Worm (Caenorhabditis elegans) whole organism, mixed stage, embryonic: Measurements from ENCODE around the gene ins-19.

Experiments
- M03D4.4 ChIP-seq: sonication (generic microtip); optimal IDR thresholded peaks from 2 replicates; lab custom pipeline; 2017; ENCODE audit warnings: mild to moderate bottlenecking, missing genetic modification characterization, missing compliant biosample characterization
- bed-3 ChIP-seq: fragments of 200-800 bp; sonication (Bioruptor generic); optimal IDR thresholded peaks from 3 replicates; lab custom pipeline; 2018; ENCODE audit warnings: mild to moderate bottlenecking, missing genetic modification characterization, moderate library complexity, missing compliant biosample characterization
- blmp-1 ChIP-seq: fragments of 150-350 bp; optimal IDR thresholded peaks from 2 replicates; lab custom pipeline; 2014; ENCODE audit warnings: missing biosample characterization, missing genetic modification characterization
- ceh-39 ChIP-seq: fragments of 150-350 bp; optimal IDR thresholded peaks from 2 replicates; lab custom pipeline; 2014; ENCODE audit warnings: missing biosample characterization, missing genetic modification characterization
- ceh-43 ChIP-seq: fragments of 200-800 bp; sonication (Bioruptor generic); optimal IDR thresholded peaks from 2 replicates; lab custom pipeline; 2018; ENCODE audit warnings: mild to moderate bottlenecking, missing genetic modification characterization, moderate library complexity, missing compliant biosample characterization
- ceh-83 ChIP-seq: fragments of 200-800 bp; sonication (Bioruptor generic); optimal IDR thresholded peaks from 2 replicates; lab custom pipeline; 2018; ENCODE audit warnings: mild to moderate bottlenecking, missing genetic modification characterization, missing compliant biosample characterization
- cnd-1 ChIP-seq: fragments of 200-800 bp; sonication (Bioruptor generic); optimal IDR thresholded peaks from 2 replicates; lab custom pipeline; 2018; ENCODE audit warnings: mild to moderate bottlenecking, missing genetic modification characterization, missing compliant biosample characterization
- drap-1 ChIP-seq: fragments of 200-800 bp; sonication (Bioruptor generic); optimal IDR thresholded peaks from 3 replicates; lab custom pipeline; 2018; ENCODE audit warnings: mild to moderate bottlenecking, missing genetic modification characterization, missing compliant biosample characterization
- elt-1 ChIP-seq: sonication (generic microtip); optimal IDR thresholded peaks from 2 replicates; lab custom pipeline; 2017; ENCODE audit warnings: missing genetic modification characterization, mild to moderate bottlenecking, missing compliant biosample characterization, antibody characterized with exemption, moderate library complexity, borderline replicate concordance; ENCODE audit not compliant: insufficient read depth
- elt-3 ChIP-seq: fragments of 150-350 bp; optimal IDR thresholded peaks from 2 replicates; lab custom pipeline; 2014; ENCODE audit warnings: missing biosample characterization, missing genetic modification characterization
- flh-1 ChIP-seq: fragments of 200-800 bp; sonication (Bioruptor generic); optimal IDR thresholded peaks from 2 replicates; lab custom pipeline; 2018; ENCODE audit warnings: mild to moderate bottlenecking, missing genetic modification characterization, moderate library complexity, missing compliant biosample characterization
- ham-2 ChIP-seq: fragments of 200-800 bp; sonication (Bioruptor generic); optimal IDR thresholded peaks from 2 replicates; lab custom pipeline; 2018; ENCODE audit warnings: mild to moderate bottlenecking, missing genetic modification characterization, missing compliant biosample characterization
- hlh-1 ChIP-seq: fragments of 150-350 bp; optimal IDR thresholded peaks from 2 replicates; lab custom pipeline; 2014; ENCODE audit warnings: missing biosample characterization, missing genetic modification reagents, missing genetic modification characterization
- lin-13 ChIP-seq: fragments of 150-350 bp; optimal IDR thresholded peaks from 2 replicates; lab custom pipeline; 2014; ENCODE audit warnings: missing biosample characterization, missing genetic modification characterization
- lin-32 ChIP-seq: fragments of 200-800 bp; sonication (Bioruptor generic); optimal IDR thresholded peaks from 2 replicates; lab custom pipeline; 2018; ENCODE audit warnings: mild to moderate bottlenecking, missing genetic modification characterization, missing compliant biosample characterization
- lsy-2 ChIP-seq: fragments of 150-350 bp; optimal IDR thresholded peaks from 2 replicates; lab custom pipeline; 2014; ENCODE audit warnings: missing biosample characterization, missing genetic modification characterization
- mep-1 ChIP-seq: fragments of 150-350 bp; optimal IDR thresholded peaks from 2 replicates; lab custom pipeline; 2017; ENCODE audit warnings: missing biosample characterization, missing genetic modification reagents, missing genetic modification characterization, inconsistent platforms
- mls-2 ChIP-seq: sonication (generic microtip); optimal IDR thresholded peaks from 2 replicates; lab custom pipeline; 2016; ENCODE audit warnings: mild to moderate bottlenecking, missing genetic modification characterization, moderate library complexity, missing compliant biosample characterization
- nhr-12 ChIP-seq: fragments of 150-350 bp; optimal IDR thresholded peaks from 2 replicates; lab custom pipeline; 2014; ENCODE audit warnings: missing biosample characterization, missing genetic modification characterization
- nhr-2 ChIP-seq: fragments of 150-350 bp; optimal IDR thresholded peaks from 2 replicates; lab custom pipeline; 2014; ENCODE audit warnings: missing biosample characterization, missing genetic modification characterization
- nhr-237 ChIP-seq: fragments of 150-350 bp; optimal IDR thresholded peaks from 2 replicates; lab custom pipeline; 2014; ENCODE audit warnings: missing biosample characterization, missing genetic modification characterization
- nhr-28 ChIP-seq: fragments of 150-350 bp; optimal IDR thresholded peaks from 2 replicates; lab custom pipeline; 2014; ENCODE audit warnings: missing biosample characterization, missing genetic modification characterization
- nhr-76 ChIP-seq: sonication (generic microtip); optimal IDR thresholded peaks from 2 replicates; lab custom pipeline; 2017; ENCODE audit warnings: missing biosample characterization, missing genetic modification characterization
- pha-4 ChIP-seq: fragments of 150-350 bp; optimal IDR thresholded peaks from 2 replicates; lab custom pipeline; 2018; ENCODE audit warnings: missing biosample characterization, missing genetic modification reagents, missing genetic modification characterization
- sem-2 ChIP-seq: fragments of 200-800 bp; sonication (Bioruptor generic); optimal IDR thresholded peaks from 2 replicates; lab custom pipeline; 2018; ENCODE audit warnings: mild to moderate bottlenecking, missing genetic modification characterization, missing compliant biosample characterization
- sptf-1 ChIP-seq: sonication (generic microtip); optimal IDR thresholded peaks from 2 replicates; lab custom pipeline; 2017; ENCODE audit warnings: mild to moderate bottlenecking, missing genetic modification characterization, moderate library complexity, missing compliant biosample characterization
- tbx-8 ChIP-seq: fragments of 200-800 bp; sonication (Bioruptor generic); optimal IDR thresholded peaks from 2 replicates; lab custom pipeline; 2018; ENCODE audit warnings: mild to moderate bottlenecking, missing genetic modification characterization, moderate library complexity, missing compliant biosample characterization
- unc-120 ChIP-seq: sonication (generic microtip); optimal IDR thresholded peaks from 2 replicates; lab custom pipeline; 2017; ENCODE audit warnings: missing genetic modification characterization, missing compliant biosample characterization; ENCODE audit not compliant: poor library complexity, severe bottlenecking
- unc-39 ChIP-seq: fragments of 150-350 bp; optimal IDR thresholded peaks from 2 replicates; lab custom pipeline; 2014; ENCODE audit warnings: missing biosample characterization, missing genetic modification characterization
- unc-62 ChIP-seq: fragments of 150-350 bp; optimal IDR thresholded peaks from 2 replicates; lab custom pipeline; 2014; ENCODE audit warnings: missing biosample characterization, missing genetic modification reagents, missing genetic modification characterization
- zip-8 ChIP-seq: fragments of 150-350 bp; optimal IDR thresholded peaks from 2 replicates; lab custom pipeline; 2014; ENCODE audit warnings: missing biosample characterization, missing genetic modification characterization
- ztf-11 ChIP-seq: fragments of 150-350 bp; optimal IDR thresholded peaks from 2 replicates; lab custom pipeline; 2014; ENCODE audit warnings: missing biosample characterization, missing genetic modification characterization

The ins-19 gene

ce11 chrII:3102018-3102417 is 24.2 kb downstream of the ins-19 start, which contains the start of gene clec-121:
clec-121 (plus strand) TSS chrII:3102318.
- TF ChIP-seq sem-2 (no peak), ztf-11 (no peak), sptf-1 (tag; lab: Kevin White, UChicago) (no peak), zip-8 (no peak), hlh-1 (tag; lab: Kevin White, UChicago) (no peak), mep-1 (no peak), drap-1 (GFP tag; lab: Kevin White, UChicago) (no peak), lsy-2 (tag; lab: Kevin White, UChicago) (no peak), tbx-8 (GFP tag; lab: Kevin White, UChicago) (no peak), nhr-237 (tag; lab: Kevin White, UChicago) (no peak), nhr-76 (no peak), ceh-39 (tag; lab: Kevin White, UChicago) (no peak), cnd-1 (no peak), nhr-28 (tag; lab: Kevin White, UChicago) (no peak), blmp-1 (tag; lab: Kevin White, UChicago) (no peak), elt-1 (no peak), nhr-12 (no peak), unc-39 (no peak), lin-32 (GFP tag; lab: Kevin White, UChicago) (no peak), bed-3 (no peak)

ce11 chrII:3100546-3100945 is 25.7 kb downstream of the ins-19 start, which contains the start of gene srg-24:
srg-24 (minus strand) TSS chrII:3100646.
- TF ChIP-seq unc-62 (no peak), pha-4 (tag; lab: Kevin White, UChicago) (no peak), unc-120 (tag; lab: Kevin White, UChicago) (no peak), elt-3 (tag; lab: Kevin White, UChicago) (no peak), lin-13 (tag; lab: Kevin White, UChicago) (no peak), nhr-2 (tag; lab: Kevin White, UChicago) (no peak), ceh-39 (tag; lab: Kevin White, UChicago) (no peak), blmp-1 (tag; lab: Kevin White, UChicago) (no peak), unc-39 (no peak)

ce11 chrII:3096857-3097256 is 29.4 kb downstream of the ins-19 start, which contains the start of gene Y25C1A.14:
Y25C1A.14 (minus strand) TSS chrII:3096957.
- TF ChIP-seq ceh-83 (GFP tag; lab: Kevin White, UChicago), result no peak
- TF ChIP-seq blmp-1 (tag; lab: Kevin White, UChicago), result no peak

DNA sequence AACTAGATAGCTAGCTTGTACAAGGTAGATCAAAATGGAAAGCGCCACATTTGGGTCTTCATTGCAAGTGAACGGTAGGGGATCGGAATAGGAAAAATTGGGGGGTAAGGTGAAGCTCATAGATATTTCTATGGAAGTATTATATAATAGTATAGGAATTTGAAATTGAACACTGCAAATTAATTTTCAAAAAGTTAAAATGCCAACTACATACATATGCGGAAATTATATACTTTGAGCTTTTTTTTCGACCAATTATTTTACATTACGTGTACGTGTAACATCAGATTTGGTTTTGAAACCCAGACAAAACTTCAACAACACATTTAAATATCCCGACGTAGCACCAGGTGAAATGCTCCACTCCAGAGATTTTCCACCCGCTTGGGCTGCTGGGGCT is 30.2 kb downstream of the ins-19 start, which contains the start of gene srg-23:
TSS of gene srg-23 (minus strand) at position 101 of the 400 bp plus-strand sequence.
- TF ChIP-seq lin-32 (GFP tag; lab: Kevin White, UChicago), result no peak
- TF ChIP-seq flh-1 (GFP tag; lab: Kevin White, UChicago), result no peak
- no peak for TF ChIP-seq nhr-28 (tag; lab: Kevin White, UChicago)
- TF ChIP-seq ztf-11, result no peak
- TF ChIP-seq bed-3, result no peak
- no peak for TF ChIP-seq unc-39
- TF ChIP-seq ham-2 (GFP tag; lab: Kevin White, UChicago), result no peak
- TF ChIP-seq, all 35 proteins: peak for 0

ce11 chrII:3093352-3093751 is 32.9 kb downstream of the ins-19 start, which contains the start of gene srg-22:
srg-22 (minus strand) TSS chrII:3093452.
- TF ChIP-seq M03D4.4 (tag; lab: Kevin White, UChicago) (no peak), sem-2 (no peak), flh-1 (GFP tag; lab: Kevin White, UChicago) (no peak), nhr-76 (no peak), nhr-12 (no peak), unc-62 (no peak), lin-32 (GFP tag; lab: Kevin White, UChicago) (no peak), nhr-2 (tag; lab: Kevin White, UChicago) (no peak), mls-2 (tag; lab: Kevin White, UChicago) (no peak), ceh-43 (no peak)
